Fruit fly (Drosophila melanogaster) whole organism, embryonic: ENCODE results near the gene Gycalpha99B.
A peak's percentile ranks its signal among the peaks of the same experiment; 100 is the strongest.

Source experiments
- Awh ChIP-seq: fragments of 200-800 bp; sonication (Bioruptor generic); IDR thresholded peaks from 2 replicates; pipeline ENCODE4, ENCODE4 v1.3.6; 2022; ENCODE audit warnings: missing biosample characterization, missing genetic modification characterization
- BEAF-32 ChIP-seq: fragments of 200-800 bp; sonication (Bioruptor generic); optimal IDR thresholded peaks from 3 replicates; lab custom pipeline; 2017; ENCODE audit warnings: missing biosample characterization, missing genetic modification characterization, mild to moderate bottlenecking, moderate library complexity, missing genetic modification reagents
- Blimp-1 ChIP-seq: fragments of 200-800 bp; sonication (Bioruptor generic); optimal IDR thresholded peaks from 3 replicates; lab custom pipeline; 2018; ENCODE audit warnings: missing biosample characterization, missing genetic modification characterization, mild to moderate bottlenecking, moderate library complexity, missing genetic modification reagents
- CG10979 ChIP-seq: fragments of 200-800 bp; sonication (Bioruptor generic); optimal IDR thresholded peaks from 2 replicates; lab custom pipeline; 2018; ENCODE audit warnings: missing biosample characterization, mild to moderate bottlenecking, missing genetic modification characterization, moderate library complexity
- CG12219 ChIP-seq: fragments of 200-800 bp; sonication (Bioruptor generic); optimal IDR thresholded peaks from 3 replicates; lab custom pipeline; 2018; ENCODE audit warnings: missing biosample characterization, mild to moderate bottlenecking, missing genetic modification characterization
- CG12391 ChIP-seq: fragments of 200-800 bp; sonication (Bioruptor generic); optimal IDR thresholded peaks from 3 replicates; lab custom pipeline; 2018; ENCODE audit warnings: missing biosample characterization, mild to moderate bottlenecking, missing genetic modification characterization, moderate library complexity
- CG12659 ChIP-seq: fragments of 200-800 bp; sonication (Bioruptor generic); optimal IDR thresholded peaks from 3 replicates; lab custom pipeline; 2017; ENCODE audit warnings: mild to moderate bottlenecking, missing biosample characterization, missing genetic modification reagents, missing genetic modification characterization
- CG14710 ChIP-seq: fragments of 200-800 bp; sonication (Bioruptor generic); optimal IDR thresholded peaks from 3 replicates; lab custom pipeline; 2019; ENCODE audit warnings: missing biosample characterization, mild to moderate bottlenecking, missing genetic modification characterization, moderate library complexity
- CG15269 ChIP-seq: fragments of 200-800 bp; sonication (Bioruptor generic); optimal IDR thresholded peaks from 2 replicates; lab custom pipeline; 2018; ENCODE audit warnings: missing biosample characterization, mild to moderate bottlenecking, missing genetic modification characterization, moderate library complexity
- CG17328 ChIP-seq: fragments of 200-800 bp; sonication (Bioruptor generic); IDR thresholded peaks from 2 replicates; pipeline ENCODE4 v1.3.6; 2022; ENCODE audit warnings: missing biosample characterization, missing genetic modification characterization
- CG17359 ChIP-seq: fragments of 200-800 bp; sonication (Bioruptor generic); optimal IDR thresholded peaks from 3 replicates; lab custom pipeline; 2018; ENCODE audit warnings: missing biosample characterization, mild to moderate bottlenecking, missing genetic modification characterization, moderate library complexity
- CG18262 ChIP-seq: fragments of 200-800 bp; optimal IDR thresholded peaks from 3 replicates; lab custom pipeline; 2019; ENCODE audit warnings: missing biosample characterization, mild to moderate bottlenecking, missing genetic modification characterization, moderate library complexity
- CG2120 ChIP-seq: fragments of 200-800 bp; sonication (Bioruptor generic); optimal IDR thresholded peaks from 3 replicates; lab custom pipeline; 2016; ENCODE audit warnings: missing biosample characterization, missing genetic modification characterization
- CG31441 ChIP-seq: fragments of 200-800 bp; sonication (Bioruptor generic); IDR thresholded peaks from 2 replicates; pipeline ENCODE4 v1.3.6; 2022; ENCODE audit warnings: missing biosample characterization, missing genetic modification characterization
- CG33557 ChIP-seq: fragments of 200-800 bp; sonication (Bioruptor generic); optimal IDR thresholded peaks from 2 replicates; lab custom pipeline; 2019; ENCODE audit warnings: missing biosample characterization, mild to moderate bottlenecking, missing genetic modification characterization, moderate library complexity
- CG3726 ChIP-seq: fragments of 200-800 bp; sonication (Bioruptor generic); IDR thresholded peaks from 3 replicates; pipeline ENCODE4, ENCODE4 v1.3.6; 2022; ENCODE audit warnings: missing biosample characterization, missing genetic modification characterization
- CG4730 ChIP-seq: fragments of 200-800 bp; sonication (Bioruptor generic); IDR thresholded peaks from 2 replicates; pipeline ENCODE4 v1.3.6; 2022; ENCODE audit warnings: missing biosample characterization, missing genetic modification characterization
- CG4854 ChIP-seq: fragments of 200-800 bp; sonication (Bioruptor generic); optimal IDR thresholded peaks from 2 replicates; lab custom pipeline; 2016; ENCODE audit warnings: missing biosample characterization, missing genetic modification characterization, inconsistent platforms
- CG6683 ChIP-seq: fragments of 200-800 bp; sonication (Bioruptor generic); optimal IDR thresholded peaks from 2 replicates; lab custom pipeline; 2017; ENCODE audit warnings: missing biosample characterization, mild to moderate bottlenecking, missing genetic modification characterization, missing genetic modification reagents
- CG7271 ChIP-seq: fragments of 200-800 bp; sonication (Bioruptor generic); optimal IDR thresholded peaks from 2 replicates; lab custom pipeline; 2018; ENCODE audit warnings: missing biosample characterization, mild to moderate bottlenecking, missing genetic modification characterization, moderate library complexity
- CG7745 ChIP-seq: fragments of 200-800 bp; sonication (Bioruptor generic); optimal IDR thresholded peaks from 2 replicates; lab custom pipeline; 2018; ENCODE audit warnings: missing biosample characterization, mild to moderate bottlenecking, missing genetic modification characterization, moderate library complexity
- CG7928 ChIP-seq: fragments of 200-800 bp; sonication (Bioruptor generic); optimal IDR thresholded peaks from 2 replicates; lab custom pipeline; 2017; ENCODE audit warnings: missing biosample characterization, mild to moderate bottlenecking, missing genetic modification characterization
- CG8290 ChIP-seq, 3 experiments: fragments of 200-800 bp; sonication (Bioruptor generic); optimal IDR thresholded peaks; 2 replicates each; lab custom pipeline; 2016 to 2019; ENCODE audit warnings: missing biosample characterization in 3 of 3, missing genetic modification characterization in 3 of 3, mild to moderate bottlenecking in 2 of 3, moderate library complexity in 1 of 3
- CG9437 ChIP-seq: fragments of 200-800 bp; sonication (Bioruptor generic); optimal IDR thresholded peaks from 2 replicates; lab custom pipeline; 2018; ENCODE audit warnings: missing biosample characterization, mild to moderate bottlenecking, missing genetic modification characterization
- D19A ChIP-seq: fragments of 200-800 bp; optimal IDR thresholded peaks from 3 replicates; lab custom pipeline; 2019; ENCODE audit warnings: missing biosample characterization, mild to moderate bottlenecking, missing genetic modification characterization, moderate library complexity
- Elba2 ChIP-seq: fragments of 200-800 bp; sonication (Bioruptor generic); optimal IDR thresholded peaks from 3 replicates; lab custom pipeline; 2016; ENCODE audit warnings: missing biosample characterization, missing genetic modification characterization
- H2.0 ChIP-seq: fragments of 200-800 bp; sonication (Bioruptor generic); IDR thresholded peaks from 2 replicates; pipeline ENCODE4 v1.3.6; 2022; ENCODE audit warnings: missing biosample characterization, missing genetic modification characterization
- HLH54F ChIP-seq: fragments of 200-800 bp; sonication (Bioruptor generic); optimal IDR thresholded peaks from 3 replicates; lab custom pipeline; 2016; ENCODE audit warnings: missing biosample characterization, missing genetic modification characterization
- Hand ChIP-seq: fragments of 200-800 bp; sonication (Bioruptor generic); optimal IDR thresholded peaks from 2 replicates; lab custom pipeline; 2017; ENCODE audit warnings: mild to moderate bottlenecking, missing biosample characterization, missing genetic modification reagents, missing genetic modification characterization
- Hey ChIP-seq: fragments of 200-800 bp; sonication (Bioruptor generic); optimal IDR thresholded peaks from 3 replicates; lab custom pipeline; 2018; ENCODE audit warnings: missing biosample characterization, mild to moderate bottlenecking, missing genetic modification characterization
- NFAT ChIP-seq: fragments of 200-800 bp; sonication (Bioruptor generic); IDR thresholded peaks from 2 replicates; pipeline ENCODE4 v1.3.6; 2022; ENCODE audit warnings: missing biosample characterization, missing genetic modification characterization
- Rx ChIP-seq: fragments of 200-800 bp; sonication (Bioruptor generic); IDR thresholded peaks from 2 replicates; pipeline ENCODE4 v1.3.6; 2022; ENCODE audit warnings: missing biosample characterization, missing genetic modification characterization
- Sox102F ChIP-seq: fragments of 200-800 bp; sonication (Bioruptor generic); optimal IDR thresholded peaks from 2 replicates; lab custom pipeline; 2018; ENCODE audit warnings: missing biosample characterization, mild to moderate bottlenecking, missing genetic modification characterization, moderate library complexity
- Taf1 ChIP-seq: fragments of 200-800 bp; sonication (Bioruptor generic); IDR thresholded peaks from 2 replicates; pipeline ENCODE4 v1.3.6; 2022; ENCODE audit warnings: missing biosample characterization, missing genetic modification characterization
- az2 ChIP-seq: fragments of 200-800 bp; sonication (Bioruptor generic); optimal IDR thresholded peaks from 3 replicates; lab custom pipeline; 2016; ENCODE audit warnings: missing biosample characterization, missing genetic modification characterization
- btn ChIP-seq: fragments of 200-800 bp; sonication (Bioruptor generic); optimal IDR thresholded peaks from 2 replicates; lab custom pipeline; 2016; ENCODE audit warnings: missing biosample characterization, missing genetic modification characterization
- chm ChIP-seq: fragments of 200-800 bp; sonication (Bioruptor generic); IDR thresholded peaks from 2 replicates; pipeline ENCODE4 v1.3.6; 2022; ENCODE audit warnings: missing biosample characterization, missing genetic modification characterization
- dmrt99B ChIP-seq: fragments of 200-800 bp; sonication (Bioruptor generic); optimal IDR thresholded peaks from 2 replicates; lab custom pipeline; 2018; ENCODE audit warnings: missing biosample characterization, mild to moderate bottlenecking, missing genetic modification characterization, moderate library complexity
- fu2 ChIP-seq: fragments of 200-800 bp; sonication (Bioruptor generic); optimal IDR thresholded peaks from 2 replicates; lab custom pipeline; 2016; ENCODE audit warnings: missing biosample characterization, missing genetic modification characterization
- gem ChIP-seq: fragments of 200-800 bp; sonication (Bioruptor generic); optimal IDR thresholded peaks from 2 replicates; lab custom pipeline; 2019; ENCODE audit warnings: missing biosample characterization, mild to moderate bottlenecking, missing genetic modification characterization, moderate library complexity
- hbn ChIP-seq: fragments of 200-800 bp; sonication (Bioruptor generic); IDR thresholded peaks from 2 replicates; pipeline ENCODE4 v1.3.6; 2022; ENCODE audit warnings: missing biosample characterization, missing genetic modification characterization; ENCODE audit not compliant: partially characterized antibody
- lab ChIP-seq: fragments of 200-800 bp; sonication (Bioruptor generic); optimal IDR thresholded peaks from 3 replicates; lab custom pipeline; 2017; ENCODE audit warnings: missing biosample characterization, missing genetic modification characterization, mild to moderate bottlenecking, moderate library complexity, missing genetic modification reagents
- nmo ChIP-seq: fragments of 200-800 bp; sonication (Bioruptor generic); optimal IDR thresholded peaks from 2 replicates; lab custom pipeline; 2018; ENCODE audit warnings: missing biosample characterization, mild to moderate bottlenecking, missing genetic modification characterization, moderate library complexity
- pita ChIP-seq: fragments of 200-800 bp; sonication (Bioruptor generic); optimal IDR thresholded peaks from 2 replicates; lab custom pipeline; 2017; ENCODE audit warnings: missing biosample characterization, mild to moderate bottlenecking, missing genetic modification characterization
- repo ChIP-seq: fragments of 200-800 bp; sonication (Bioruptor generic); optimal IDR thresholded peaks from 2 replicates; lab custom pipeline; 2016; ENCODE audit warnings: missing biosample characterization, missing genetic modification characterization
- row ChIP-seq: fragments of 200-800 bp; sonication (Bioruptor generic); IDR thresholded peaks from 3 replicates; pipeline ENCODE4 v1.3.6; 2022; ENCODE audit warnings: missing biosample characterization, missing genetic modification characterization
- ssp ChIP-seq: fragments of 200-800 bp; sonication (Bioruptor generic); IDR thresholded peaks from 2 replicates; pipeline ENCODE4 v1.3.6; 2022; ENCODE audit warnings: missing biosample characterization, missing genetic modification characterization
- unpg ChIP-seq: fragments of 200-800 bp; sonication (Bioruptor generic); optimal IDR thresholded peaks from 3 replicates; lab custom pipeline; 2018; ENCODE audit warnings: missing biosample characterization, mild to moderate bottlenecking, missing genetic modification characterization, moderate library complexity
- zen ChIP-seq: fragments of 200-800 bp; sonication (Bioruptor generic); optimal IDR thresholded peaks from 3 replicates; lab custom pipeline; 2018; ENCODE audit warnings: missing biosample characterization, mild to moderate bottlenecking, missing genetic modification characterization, moderate library complexity

The Gycalpha99B gene

DNA sequence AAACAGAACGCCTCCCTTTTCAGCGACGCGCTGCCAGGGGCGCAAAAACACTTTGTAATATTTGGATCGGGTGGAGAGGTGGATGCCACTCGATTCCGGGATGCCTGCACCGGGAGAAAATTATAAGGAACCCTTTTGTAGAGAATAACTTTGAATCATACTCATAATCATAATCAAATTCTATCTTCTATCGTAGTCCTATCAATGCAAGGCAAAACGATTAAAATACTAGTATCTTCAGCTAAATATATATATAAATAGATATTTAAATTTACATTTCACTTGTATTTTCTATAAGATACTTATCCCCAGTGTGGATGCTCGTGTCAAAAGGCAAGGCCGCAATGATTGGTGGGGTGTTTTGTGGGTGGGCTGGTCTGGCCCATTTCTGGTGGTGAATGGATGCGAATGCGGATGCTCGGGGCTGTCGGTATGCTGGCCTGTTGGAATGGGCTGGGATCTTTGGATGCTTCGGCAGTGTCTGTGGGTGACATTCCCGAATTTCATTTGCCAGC, 23.5 kb downstream of the Gycalpha99B start (continued):
- TF ChIP-seq CG10979 = peak; percentile 23
- peak; percentile 32 for TF ChIP-seq D19A
- TF ChIP-seq Hey (tag; lab: Kevin White, UChicago) = no peak
- no peak for TF ChIP-seq Taf1
- TF ChIP-seq CG4854 (GFP tag; lab: Kevin White, UChicago) = no peak
- no peak for TF ChIP-seq btn (GFP tag; lab: Kevin White, UChicago)
- TF ChIP-seq Sox102F = peak; percentile 44
- TF ChIP-seq Blimp-1 (GFP tag; lab: Kevin White, UChicago) = peak; percentile 31
- TF ChIP-seq CG18262 (tag; lab: Kevin White, UChicago) = peak; percentile 2
- TF ChIP-seq CG12391 (tag; lab: Kevin White, UChicago) = peak; percentile 18
- no peak for TF ChIP-seq CG7271 (tag; lab: Kevin White, UChicago)
- no peak for TF ChIP-seq CG4730
- no peak for TF ChIP-seq hbn
- TF ChIP-seq zen (tag; lab: Kevin White, UChicago) = no peak
- peak; percentile 6 for TF ChIP-seq nmo (GFP tag; lab: Kevin White, UChicago)
- TF ChIP-seq HLH54F (GFP tag; lab: Kevin White, UChicago) = no peak
- TF ChIP-seq Hand (GFP tag; lab: Kevin White, UChicago) = no peak
- TF ChIP-seq repo (GFP tag; lab: Kevin White, UChicago) = no peak
- no peak for TF ChIP-seq chm (GFP tag; lab: Robert Waterston, UW)
- TF ChIP-seq CG12659 (GFP tag; lab: Kevin White, UChicago) = no peak
- TF ChIP-seq CG3726 (GFP tag; lab: Robert Waterston, UW) = no peak
- no peak for TF ChIP-seq ssp (GFP tag; lab: Robert Waterston, UW)
- peak; percentile 46 for TF ChIP-seq CG31441
- no peak for TF ChIP-seq CG7745 (tag; lab: Kevin White, UChicago)
- TF ChIP-seq NFAT (GFP tag; lab: Robert Waterston, UW) = no peak
- TF ChIP-seq CG15269 (tag; lab: Kevin White, UChicago) = peak; percentile 1
- TF ChIP-seq lab (GFP tag; lab: Kevin White, UChicago) = no peak
- no peak for TF ChIP-seq Awh (GFP tag; lab: Robert Waterston, UW)
- TF ChIP-seq CG17328 (GFP tag; lab: Robert Waterston, UW) = 0 out of 2 replicates have a peak, but pooled peaks have one; percentile 7
- TF ChIP-seq Rx (GFP tag; lab: Robert Waterston, UW) = no peak
- TF ChIP-seq Elba2 (GFP tag; lab: Kevin White, UChicago) = no peak
- no peak for TF ChIP-seq CG14710
- TF ChIP-seq pita (GFP tag; lab: Kevin White, UChicago) = no peak
- peak; percentile 5 for TF ChIP-seq CG17359 (tag; lab: Kevin White, UChicago)
- no peak for TF ChIP-seq CG9437 (GFP tag; lab: Kevin White, UChicago)
- no peak for TF ChIP-seq CG6683 (GFP tag; lab: Kevin White, UChicago)
- TF ChIP-seq CG12219 (GFP tag; lab: Kevin White, UChicago) = no peak
- TF ChIP-seq az2 (GFP tag; lab: Kevin White, UChicago) = peak; percentile 15
- peak; percentile 65 for TF ChIP-seq dmrt99B (tag; lab: Kevin White, UChicago)
- TF ChIP-seq gem (tag; lab: Kevin White, UChicago) = peak; percentile 52
- no peak for TF ChIP-seq CG2120 (GFP tag; lab: Kevin White, UChicago)
- TF ChIP-seq fu2 (GFP tag; lab: Kevin White, UChicago) = no peak
- TF ChIP-seq CG7928 (GFP tag; lab: Kevin White, UChicago) = no peak
- TF ChIP-seq unpg (GFP tag; lab: Kevin White, UChicago) = peak; percentile 17
- no peak for TF ChIP-seq CG8290 (GFP tag; optimal IDR thresholded peaks at IDR 0.05; lab: Kevin White, UChicago)
- no peak for TF ChIP-seq CG8290 (tag; optimal IDR thresholded peaks at IDR 0.05; lab: Kevin White, UChicago)
- TF ChIP-seq CG33557 = no peak
- TF ChIP-seq H2.0 (GFP tag; lab: Robert Waterston, UW) = no peak
- TF ChIP-seq BEAF-32 (GFP tag; lab: Kevin White, UChicago) = no peak
- TF ChIP-seq row = peak; percentile 60
